Worm (Caenorhabditis elegans): Measurements from ENCODE around the gene K07B1.7.

- TF ChIP-seq him-1 (tag; optimal IDR thresholded peaks at IDR 0.05): no peak
- TF ChIP-seq W03F9.2 (tag; optimal IDR thresholded peaks at IDR 0.05): no peak
- no peak for TF ChIP-seq dao-5 (tag; optimal IDR thresholded peaks at IDR 0.05)
Observed at ce11 chrV:9322886-9323285, 23.9 kb downstream of the K07B1.7 start, which contains the start of gene tag-153.

Data from whole organism, L4/young adult.